Worm (Caenorhabditis elegans): ENCODE measurements around the gene Y17G9B.5.

The Y17G9B.5 gene

ce11 chrIV:4720522-4720921, 29.5 kb upstream of the Y17G9B.5 start (continued):
- TF ChIP-seq F37B4.10 (GFP tag; IDR thresholded peaks at IDR 0.05) (peak; percentile 93; the same call in 1 of the 2 replicates), ztf-6 (GFP tag; IDR thresholded peaks at IDR 0.05) (peak; percentile 86), F33H1.4 (GFP tag; IDR thresholded peaks at IDR 0.05) (peak; percentile 83), C17E4.6 (GFP tag; IDR thresholded peaks at IDR 0.05) (peak; percentile 80), pbrm-1 (GFP tag; IDR thresholded peaks at IDR 0.05) (peak; percentile 93), ekl-4 (GFP tag; IDR thresholded peaks at IDR 0.05) (peak; percentile 89), mcd-1 (GFP tag; IDR thresholded peaks at IDR 0.05) (peak; percentile 99), sea-2 (GFP tag; IDR thresholded peaks at IDR 0.05) (peak; percentile 78; the same call in 1 of the 2 replicates), D2030.7 (GFP tag; IDR thresholded peaks at IDR 0.05) (peak; percentile 80), lsl-1 (GFP tag; optimal IDR thresholded peaks at IDR 0.05) (peak; percentile 12), bed-2 (GFP tag; IDR thresholded peaks at IDR 0.05) (peak; percentile 93), attf-3 (GFP tag; conservative IDR thresholded peaks at IDR 0.05) (peak; percentile 80), dox-1 (GFP tag; IDR thresholded peaks at IDR 0.05) (peak; percentile 98), nfyb-1 (GFP tag; IDR thresholded peaks at IDR 0.05) (peak; percentile 98), hsf-1 (GFP tag; IDR thresholded peaks at IDR 0.05) (peak; percentile 78), ztf-28 (GFP tag; IDR thresholded peaks at IDR 0.05) (peak; percentile 86), egrh-3 (GFP tag; IDR thresholded peaks at IDR 0.05) (peak; percentile 63), madf-3 (GFP tag; IDR thresholded peaks at IDR 0.05) (peak; percentile 90), aptf-3 (GFP tag; IDR thresholded peaks at IDR 0.05) (0 out of 2 replicates have a peak, but pooled peaks have one; percentile 17), egl-44 (GFP tag; IDR thresholded peaks at IDR 0.05) (peak; percentile 88), nhr-120 (GFP tag; IDR thresholded peaks at IDR 0.05) (0 out of 2 replicates have a peak, but pooled peaks have one; percentile 78), Y67H2A.10 (GFP tag; conservative IDR thresholded peaks at IDR 0.05) (peak; percentile 79), K11D2.4 (GFP tag; IDR thresholded peaks at IDR 0.05) (peak; percentile 98), aptf-2 (GFP tag; conservative IDR thresholded peaks at IDR 0.05) (peak; percentile 86), Y53G8AR.9 (GFP tag; conservative IDR thresholded peaks at IDR 0.05) (peak; percentile 94), attf-5 (GFP tag; optimal IDR thresholded peaks at IDR 0.05) (peak; percentile 50), let-607 (tag; optimal IDR thresholded peaks at IDR 0.05) (peak in 1 of 2 experiments; percentile 28)

- TF ChIP-seq mcd-1 (GFP tag; IDR thresholded peaks at IDR 0.05) = peak; percentile 52
- TF ChIP-seq hmg-1.2 (GFP tag; IDR thresholded peaks at IDR 0.05) = peak; percentile 33; the same call in 1 of the 2 replicates
Observed at ce11 chrIV:4721247-4721646, 28.8 kb upstream of the Y17G9B.5 start.

DNA sequence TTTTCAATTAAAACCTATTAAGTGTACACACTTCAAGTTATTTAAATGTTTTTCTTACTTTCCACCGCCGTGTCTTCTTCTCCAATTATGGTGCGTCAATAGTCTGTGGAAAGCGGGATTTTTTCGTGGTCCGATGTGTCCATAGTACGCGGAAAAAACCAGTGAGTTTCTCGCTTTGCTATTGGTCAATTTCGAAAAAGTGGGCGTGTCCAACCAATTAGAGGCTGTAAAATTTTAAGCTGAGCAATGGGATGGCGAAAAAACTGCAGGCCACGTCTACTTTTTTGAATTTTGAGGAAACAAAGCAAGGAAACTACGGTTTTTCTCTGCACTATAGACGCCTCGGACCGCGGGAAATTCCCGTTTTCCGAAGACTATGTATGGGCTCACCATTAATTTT, 26.4 kb upstream of the Y17G9B.5 start:
- no peak for TF ChIP-seq sdz-38 (tag; optimal IDR thresholded peaks at IDR 0.05)
- TF ChIP-seq repo-1 (tag; optimal IDR thresholded peaks at IDR 0.05) = no peak
- TF ChIP-seq lsl-1 (GFP tag; optimal IDR thresholded peaks at IDR 0.05) = no peak
- no peak for TF ChIP-seq fkh-3 (tag; optimal IDR thresholded peaks at IDR 0.05)
- no peak for TF ChIP-seq aptf-3 (GFP tag; IDR thresholded peaks at IDR 0.05)
- TF ChIP-seq snpc-3.4 (tag; optimal IDR thresholded peaks at IDR 0.05) = no peak
- TF ChIP-seq lag-1 (GFP tag; IDR thresholded peaks at IDR 0.05) = no peak
- TF ChIP-seq hmg-20 (GFP tag; IDR thresholded peaks at IDR 0.05) = no peak
- TF ChIP-seq madf-8 (GFP tag; conservative IDR thresholded peaks at IDR 0.05) = no peak
- no peak for TF ChIP-seq tbp1 (GFP tag; optimal IDR thresholded peaks at IDR 0.05)
- TF ChIP-seq mes-4 (tag; optimal IDR thresholded peaks at IDR 0.05) = no peak
- TF ChIP-seq ceh-79 (tag; optimal IDR thresholded peaks at IDR 0.05) = no peak
- TF ChIP-seq ztf-28 (GFP tag; IDR thresholded peaks at IDR 0.05) = no peak
- no peak for TF ChIP-seq D2030.7 (GFP tag; IDR thresholded peaks at IDR 0.05)

All from whole organism, young adult.